Worm (Caenorhabditis elegans) whole organism, young adult: ENCODE results near the gene Y67D8C.2.

ENCODE experiments used
- F10E7.11 ChIP-seq: sonication (generic microtip); optimal IDR thresholded peaks from 2 replicates; lab custom pipeline; 2017; ENCODE audit warnings: mild to moderate bottlenecking, missing genetic modification characterization, moderate library complexity, missing compliant biosample characterization
- F33H1.4 ChIP-seq: fragments of 200-800 bp; sonication (Bioruptor generic); IDR thresholded peaks from 2 replicates; pipeline ENCODE4 v1.3.6; 2022; ENCODE audit warnings: missing genetic modification reagents, missing genetic modification characterization, missing compliant biosample characterization
- F49E8.2 ChIP-seq: sonication (generic microtip); optimal IDR thresholded peaks from 3 replicates; lab custom pipeline; 2017; ENCODE audit warnings: missing genetic modification characterization, mild to moderate bottlenecking, missing compliant biosample characterization, antibody characterized with exemption, moderate library complexity; ENCODE audit not compliant: insufficient read depth
- F52B5.7 ChIP-seq: sonication (generic microtip); optimal IDR thresholded peaks from 2 replicates; lab custom pipeline; 2016; ENCODE audit warnings: mild to moderate bottlenecking, missing genetic modification characterization, missing compliant biosample characterization
- K12H6.12 ChIP-seq: fragments of 200-800 bp; sonication (Bioruptor generic); optimal IDR thresholded peaks from 2 replicates; lab custom pipeline; 2018; ENCODE audit warnings: mild to moderate bottlenecking, missing genetic modification characterization, missing compliant biosample characterization
- ZK185.1 ChIP-seq: sonication (generic microtip); optimal IDR thresholded peaks from 2 replicates; lab custom pipeline; 2016; ENCODE audit warnings: mild to moderate bottlenecking, missing genetic modification characterization, missing compliant biosample characterization; ENCODE audit not compliant: poor library complexity, severe bottlenecking
- attf-5 ChIP-seq: fragments of 200-800 bp; sonication (Bioruptor generic); optimal IDR thresholded peaks from 2 replicates; lab custom pipeline; 2018; ENCODE audit warnings: mild to moderate bottlenecking, missing genetic modification characterization, missing compliant biosample characterization
- bed-2 ChIP-seq: fragments of 200-800 bp; sonication (Bioruptor generic); IDR thresholded peaks from 2 replicates; pipeline ENCODE4 v1.3.6; 2022; ENCODE audit warnings: missing genetic modification reagents, missing genetic modification characterization, missing compliant biosample characterization
- ceh-100 ChIP-seq: fragments of 200-800 bp; sonication (Bioruptor generic); IDR thresholded peaks from 2 replicates; pipeline ENCODE4 v1.3.6; 2022; ENCODE audit warnings: missing genetic modification reagents, missing genetic modification characterization, missing compliant biosample characterization
- ceh-40 ChIP-seq: fragments of 200-800 bp; sonication (Bioruptor generic); IDR thresholded peaks from 2 replicates; pipeline ENCODE4 v1.3.6; 2022; ENCODE audit warnings: missing genetic modification characterization, missing compliant biosample characterization
- chd-7 ChIP-seq: sonication (generic microtip); optimal IDR thresholded peaks from 2 replicates; lab custom pipeline; 2016; ENCODE audit warnings: mild to moderate bottlenecking, missing genetic modification characterization, moderate library complexity, missing compliant biosample characterization
- die-1 ChIP-seq: sonication (generic microtip); optimal IDR thresholded peaks from 2 replicates; lab custom pipeline; 2016; ENCODE audit warnings: missing genotype, mild to moderate bottlenecking, missing genetic modification characterization, missing compliant biosample characterization
- dpl-1 ChIP-seq: fragments of 150-350 bp; optimal IDR thresholded peaks from 2 replicates; lab custom pipeline; 2014; ENCODE audit warnings: missing biosample characterization, missing genetic modification reagents, missing genetic modification characterization
- ekl-4 ChIP-seq: fragments of 200-800 bp; sonication (Bioruptor generic); IDR thresholded peaks from 2 replicates; pipeline ENCODE4 v1.3.6; 2022; ENCODE audit warnings: missing genetic modification reagents, missing genetic modification characterization, missing compliant biosample characterization
- fkh-3 ChIP-seq: sonication (generic microtip); optimal IDR thresholded peaks from 2 replicates; lab custom pipeline; 2016; ENCODE audit warnings: mild to moderate bottlenecking, missing genetic modification characterization, missing compliant biosample characterization
- gei-17 ChIP-seq: fragments of 200-800 bp; sonication (Bioruptor generic); optimal IDR thresholded peaks from 2 replicates; lab custom pipeline; 2018; ENCODE audit warnings: mild to moderate bottlenecking, missing genetic modification characterization, missing compliant biosample characterization
- hlh-12 ChIP-seq: sonication (generic microtip); optimal IDR thresholded peaks from 2 replicates; lab custom pipeline; 2016; ENCODE audit warnings: missing genetic modification characterization, missing compliant biosample characterization
- hmg-1.2 ChIP-seq: fragments of 200-800 bp; sonication (Bioruptor generic); IDR thresholded peaks from 2 replicates; pipeline ENCODE4 v1.3.6; 2022; ENCODE audit warnings: missing genetic modification reagents, missing genetic modification characterization, missing compliant biosample characterization
- lag-1 ChIP-seq: fragments of 200-800 bp; sonication (Bioruptor generic); IDR thresholded peaks from 2 replicates; pipeline ENCODE4 v1.3.6; 2022; ENCODE audit warnings: missing genetic modification reagents, missing genetic modification characterization, missing compliant biosample characterization
- lin-26 ChIP-seq: fragments of 200-800 bp; sonication (Bioruptor generic); IDR thresholded peaks from 2 replicates; pipeline ENCODE4 v1.3.6; 2022; ENCODE audit warnings: missing genetic modification reagents, missing genetic modification characterization, missing compliant biosample characterization
- lin-35 ChIP-seq, 3 experiments: fragments of 150-350 bp in 2 of 3; sonication (generic microtip) in 1 of 3; optimal IDR thresholded peaks; 2 replicates each; lab custom pipeline; 2014 to 2018; ENCODE audit warnings: missing biosample characterization in 3 of 3, missing genetic modification characterization in 3 of 3, missing genetic modification reagents in 3 of 3
- lin-40 ChIP-seq: sonication (generic microtip); optimal IDR thresholded peaks from 2 replicates; lab custom pipeline; 2016; ENCODE audit warnings: missing genetic modification characterization, mild to moderate bottlenecking, missing compliant biosample characterization, missing genotype, missing genetic modification reagents
- lsl-1 ChIP-seq: fragments of 200-800 bp; sonication (Bioruptor generic); optimal IDR thresholded peaks from 2 replicates; lab custom pipeline; 2018; ENCODE audit warnings: mild to moderate bottlenecking, missing genetic modification characterization, moderate library complexity, missing compliant biosample characterization
- lsy-27 ChIP-seq: sonication (generic microtip); optimal IDR thresholded peaks from 2 replicates; lab custom pipeline; 2017; ENCODE audit warnings: missing genetic modification characterization, mild to moderate bottlenecking, missing compliant biosample characterization, antibody characterized with exemption, missing genotype, borderline replicate concordance; ENCODE audit not compliant: insufficient read depth
- mcd-1 ChIP-seq: fragments of 200-800 bp; sonication (Bioruptor generic); IDR thresholded peaks from 2 replicates; pipeline ENCODE4 v1.3.6; 2022; ENCODE audit warnings: missing genetic modification reagents, missing genetic modification characterization, missing compliant biosample characterization
- mel-28 ChIP-seq: sonication (generic microtip); optimal IDR thresholded peaks from 2 replicates; lab custom pipeline; 2016; ENCODE audit warnings: borderline replicate concordance, mild to moderate bottlenecking, missing genetic modification characterization, missing compliant biosample characterization
- mes-4 ChIP-seq: sonication (generic microtip); optimal IDR thresholded peaks from 2 replicates; lab custom pipeline; 2016; ENCODE audit warnings: missing genotype, missing genetic modification characterization, missing compliant biosample characterization
- repo-1 ChIP-seq: sonication (generic microtip); optimal IDR thresholded peaks from 2 replicates; lab custom pipeline; 2017; ENCODE audit warnings: mild to moderate bottlenecking, missing genetic modification characterization, missing compliant biosample characterization
- sea-2 ChIP-seq: fragments of 200-800 bp; sonication (Bioruptor generic); IDR thresholded peaks from 2 replicates; pipeline ENCODE4 v1.3.6; 2022; ENCODE audit warnings: missing genetic modification characterization, missing compliant biosample characterization
- snpc-1.3 ChIP-seq: sonication (generic microtip); optimal IDR thresholded peaks from 2 replicates; lab custom pipeline; 2017; ENCODE audit warnings: missing genetic modification characterization, mild to moderate bottlenecking, missing compliant biosample characterization, antibody characterized with exemption, moderate library complexity, missing genotype, missing genetic modification reagents; ENCODE audit not compliant: insufficient read depth
- snpc-3.4 ChIP-seq: sonication (generic microtip); optimal IDR thresholded peaks from 2 replicates; lab custom pipeline; 2017; ENCODE audit warnings: missing genetic modification characterization, mild to moderate bottlenecking, missing compliant biosample characterization, antibody characterized with exemption, moderate library complexity, missing genotype, missing genetic modification reagents
- snpc-4 ChIP-seq, 5 experiments: fragments of 150-350 bp in 1 of 5; sonication (generic microtip) in 4 of 5; optimal IDR thresholded peaks; 2 replicates each; lab custom pipeline; 2014 to 2018; ENCODE audit warnings: missing genetic modification characterization in 5 of 5, missing biosample characterization in 3 of 5, antibody characterized with exemption in 2 of 5, mild to moderate bottlenecking in 2 of 5, missing compliant biosample characterization in 2 of 5, missing genotype in 2 of 5, moderate library complexity in 2 of 5, missing genetic modification reagents in 1 of 5
- somi-1 ChIP-seq: fragments of 200-800 bp; sonication (Bioruptor generic); optimal IDR thresholded peaks from 2 replicates; lab custom pipeline; 2018; ENCODE audit warnings: mild to moderate bottlenecking, missing genetic modification characterization, missing compliant biosample characterization
- xnd-1 ChIP-seq: sonication (generic microtip); optimal IDR thresholded peaks from 2 replicates; lab custom pipeline; 2016; ENCODE audit warnings: missing genotype, missing genetic modification reagents, missing genetic modification characterization, missing compliant biosample characterization
- ztf-25 ChIP-seq: fragments of 200-800 bp; sonication (Bioruptor generic); IDR thresholded peaks from 2 replicates; pipeline ENCODE4 v1.3.6; 2022; ENCODE audit warnings: missing genetic modification reagents, missing genetic modification characterization, missing compliant biosample characterization
- ztf-3 ChIP-seq: fragments of 200-800 bp; sonication (Bioruptor generic); optimal IDR thresholded peaks from 2 replicates; lab custom pipeline; 2018; ENCODE audit warnings: mild to moderate bottlenecking, missing genetic modification characterization, missing compliant biosample characterization

The Y67D8C.2 gene

ce11 chrIV:3076802-3077201 is 4.7 kb downstream of the Y67D8C.2 start:
- TF ChIP-seq ceh-100 = no peak
- 0 out of 2 replicates have a peak, but pooled peaks have one; percentile 13 for TF ChIP-seq mcd-1 (GFP tag; lab: Robert Waterston, UW)

ce11 chrIV:3086825-3087224 is 14.7 kb downstream of the Y67D8C.2 start, which contains the start of gene Y67D8C.9:
Gene Y67D8C.9, minus strand, starts transcription at chrIV:3086925.
- no peak for TF ChIP-seq lsl-1 (GFP tag; lab: Kevin White, UChicago)
- no peak for TF ChIP-seq K12H6.12 (tag; lab: Kevin White, UChicago)
- TF ChIP-seq bed-2 (GFP tag; lab: Robert Waterston, UW) = no peak
- TF ChIP-seq repo-1 (tag; lab: Kevin White, UChicago) = no peak
- no peak for TF ChIP-seq ZK185.1 (tag; lab: Kevin White, UChicago)
- TF ChIP-seq snpc-4 (GFP tag; optimal IDR thresholded peaks at IDR 0.05; lab: Kevin White, UChicago) = no peak
- no peak for TF ChIP-seq snpc-4 (tag; optimal IDR thresholded peaks at IDR 0.05; lab: Kevin White, UChicago)
- TF ChIP-seq F49E8.2 (tag; lab: Kevin White, UChicago) = no peak
- TF ChIP-seq somi-1 = no peak
- TF ChIP-seq F10E7.11 (tag; lab: Kevin White, UChicago) = no peak
- TF ChIP-seq sea-2 (GFP tag; lab: Robert Waterston, UW) = no peak
- TF ChIP-seq attf-5 (GFP tag; lab: Kevin White, UChicago) = no peak
- TF ChIP-seq lin-40 (tag; lab: Kevin White, UChicago) = no peak
- no peak for TF ChIP-seq gei-17 (GFP tag; lab: Kevin White, UChicago)

- TF ChIP-seq F52B5.7 (tag; lab: Kevin White, UChicago) (no peak), lag-1 (GFP tag; lab: Robert Waterston, UW) (no peak), K12H6.12 (tag; lab: Kevin White, UChicago) (no peak), lsy-27 (tag; lab: Kevin White, UChicago) (no peak)
- TF ChIP-seq, all 124 proteins: peak for 0
Observed at ce11 chrIV:3089611-3090010, 17.5 kb downstream of the Y67D8C.2 start.

- no peak for TF ChIP-seq hmg-1.2 (GFP tag; lab: Robert Waterston, UW)
- no peak for TF ChIP-seq ceh-40 (GFP tag; lab: Robert Waterston, UW)
- no peak for TF ChIP-seq ekl-4
- TF ChIP-seq snpc-1.3 (tag; lab: Kevin White, UChicago) = no peak
- TF ChIP-seq F10E7.11 (tag; lab: Kevin White, UChicago) = no peak
- TF ChIP-seq dpl-1 (GFP tag; lab: Kevin White, UChicago) = no peak
- no peak for TF ChIP-seq mel-28 (tag; lab: Kevin White, UChicago)
- TF ChIP-seq mes-4 (tag; lab: Kevin White, UChicago) = no peak
- no peak for TF ChIP-seq ztf-3 (GFP tag; lab: Kevin White, UChicago)
- TF ChIP-seq ztf-25 (GFP tag; lab: Robert Waterston, UW) = no peak
- no peak for TF ChIP-seq die-1 (tag; lab: Kevin White, UChicago)
- no peak for TF ChIP-seq xnd-1 (tag; lab: Kevin White, UChicago)
- no peak for TF ChIP-seq snpc-3.4
- TF ChIP-seq, all 124 proteins: peak for 0
Observed at ce11 chrIV:3091112-3091511, 19.0 kb downstream of the Y67D8C.2 start.

- TF ChIP-seq repo-1 (tag; lab: Kevin White, UChicago) = no peak
- TF ChIP-seq hlh-12 = no peak
- no peak for TF ChIP-seq fkh-3 (tag; lab: Kevin White, UChicago)
- TF ChIP-seq chd-7 (tag; lab: Kevin White, UChicago) = no peak
- TF ChIP-seq lin-26 (GFP tag; lab: Robert Waterston, UW) = no peak
- TF ChIP-seq lin-35 (GFP tag; optimal IDR thresholded peaks at IDR 0.05; lab: Kevin White, UChicago) = no peak
- no peak for TF ChIP-seq F33H1.4 (GFP tag; lab: Robert Waterston, UW)
Observed at ce11 chrIV:3092978-3093377, 20.9 kb downstream of the Y67D8C.2 start.
